Worm (Caenorhabditis elegans) whole organism, young adult: ENCODE results near the gene prdx-2.

Experiments
- B0035.1 ChIP-seq: sonication (generic microtip); optimal IDR thresholded peaks from 2 replicates; lab custom pipeline; 2016; ENCODE audit warnings: missing genetic modification characterization, mild to moderate bottlenecking, missing compliant biosample characterization, missing genotype, missing genetic modification reagents
- C06A6.2 ChIP-seq: fragments of 200-800 bp; sonication (Bioruptor generic); conservative IDR thresholded peaks from 2 replicates; pipeline ENCODE4 v1.3.6; 2022; ENCODE audit warnings: missing genetic modification characterization, missing compliant biosample characterization
- C17E4.6 ChIP-seq: fragments of 200-800 bp; sonication (Bioruptor generic); IDR thresholded peaks from 2 replicates; pipeline ENCODE4 v1.3.6; 2022; ENCODE audit warnings: missing genetic modification reagents, missing genetic modification characterization, missing compliant biosample characterization
- F33H1.4 ChIP-seq: fragments of 200-800 bp; sonication (Bioruptor generic); IDR thresholded peaks from 2 replicates; pipeline ENCODE4 v1.3.6; 2022; ENCODE audit warnings: missing genetic modification reagents, missing genetic modification characterization, missing compliant biosample characterization
- F52B5.7 ChIP-seq: sonication (generic microtip); optimal IDR thresholded peaks from 2 replicates; lab custom pipeline; 2016; ENCODE audit warnings: mild to moderate bottlenecking, missing genetic modification characterization, missing compliant biosample characterization
- K11D2.4 ChIP-seq: fragments of 200-800 bp; sonication (Bioruptor generic); IDR thresholded peaks from 2 replicates; pipeline ENCODE4 v1.3.6; 2022; ENCODE audit warnings: missing genetic modification reagents, missing genetic modification characterization, missing compliant biosample characterization
- K12H6.12 ChIP-seq: fragments of 200-800 bp; sonication (Bioruptor generic); optimal IDR thresholded peaks from 2 replicates; lab custom pipeline; 2018; ENCODE audit warnings: mild to moderate bottlenecking, missing genetic modification characterization, missing compliant biosample characterization
- T07F8.4 ChIP-seq: sonication (generic microtip); optimal IDR thresholded peaks from 2 replicates; lab custom pipeline; 2016; ENCODE audit warnings: mild to moderate bottlenecking, missing genetic modification characterization, moderate library complexity, missing compliant biosample characterization
- Y53F4B.3 ChIP-seq: fragments of 200-800 bp; sonication (Bioruptor generic); IDR thresholded peaks from 2 replicates; pipeline ENCODE4 v1.3.6; 2022; ENCODE audit warnings: missing genetic modification reagents, missing genetic modification characterization, missing compliant biosample characterization
- ZK185.1 ChIP-seq: sonication (generic microtip); optimal IDR thresholded peaks from 2 replicates; lab custom pipeline; 2016; ENCODE audit warnings: mild to moderate bottlenecking, missing genetic modification characterization, missing compliant biosample characterization; ENCODE audit not compliant: poor library complexity, severe bottlenecking
- aptf-3 ChIP-seq: fragments of 200-800 bp; sonication (Bioruptor generic); IDR thresholded peaks from 2 replicates; pipeline ENCODE4 v1.3.6; 2022; ENCODE audit warnings: missing genetic modification characterization, missing compliant biosample characterization
- attf-5 ChIP-seq: fragments of 200-800 bp; sonication (Bioruptor generic); optimal IDR thresholded peaks from 2 replicates; lab custom pipeline; 2018; ENCODE audit warnings: mild to moderate bottlenecking, missing genetic modification characterization, missing compliant biosample characterization
- cebp-1 ChIP-seq, 2 experiments: fragments of 200-800 bp in 1 of 2; sonication (Bioruptor generic) in 1 of 2; sonication (generic microtip) in 1 of 2; IDR thresholded peaks in 1 of 2; optimal IDR thresholded peaks in 1 of 2; 2 replicates each; pipeline versions ENCODE4 v1.3.6 to Lab custom; 2017 to 2022; ENCODE audit warnings: missing compliant biosample characterization in 2 of 2, missing genetic modification characterization in 2 of 2, mild to moderate bottlenecking in 1 of 2, missing genetic modification reagents in 1 of 2, moderate library complexity in 1 of 2
- ceh-58 ChIP-seq: fragments of 200-800 bp; sonication (Bioruptor generic); IDR thresholded peaks from 2 replicates; pipeline ENCODE4 v1.3.6; 2022; ENCODE audit warnings: missing genetic modification characterization, missing compliant biosample characterization
- ceh-79 ChIP-seq: sonication (generic microtip); optimal IDR thresholded peaks from 2 replicates; lab custom pipeline; 2017; ENCODE audit warnings: mild to moderate bottlenecking, missing genetic modification characterization, missing compliant biosample characterization
- ceh-91 ChIP-seq: fragments of 200-800 bp; sonication (Bioruptor generic); IDR thresholded peaks from 2 replicates; pipeline ENCODE4 v1.3.6; 2022; ENCODE audit warnings: missing genetic modification reagents, missing genetic modification characterization, missing compliant biosample characterization
- chd-7 ChIP-seq: sonication (generic microtip); optimal IDR thresholded peaks from 2 replicates; lab custom pipeline; 2016; ENCODE audit warnings: mild to moderate bottlenecking, missing genetic modification characterization, moderate library complexity, missing compliant biosample characterization
- die-1 ChIP-seq: sonication (generic microtip); optimal IDR thresholded peaks from 2 replicates; lab custom pipeline; 2016; ENCODE audit warnings: missing genotype, mild to moderate bottlenecking, missing genetic modification characterization, missing compliant biosample characterization
- dox-1 ChIP-seq: fragments of 200-800 bp; sonication (Bioruptor generic); IDR thresholded peaks from 2 replicates; pipeline ENCODE4 v1.3.6; 2022; ENCODE audit warnings: missing genetic modification reagents, missing genetic modification characterization, missing compliant biosample characterization
- dpff-1 ChIP-seq: sonication (generic microtip); optimal IDR thresholded peaks from 2 replicates; lab custom pipeline; 2017; ENCODE audit warnings: mild to moderate bottlenecking, missing genetic modification characterization, missing compliant biosample characterization
- egl-18 ChIP-seq: fragments of 200-800 bp; sonication (Bioruptor generic); IDR thresholded peaks from 2 replicates; pipeline ENCODE4 v1.3.6; 2022; ENCODE audit warnings: missing genetic modification reagents, missing genetic modification characterization, missing compliant biosample characterization
- hlh-26 ChIP-seq: fragments of 200-800 bp; sonication (Bioruptor generic); conservative IDR thresholded peaks from 2 replicates; pipeline ENCODE4 v1.3.6; 2022; ENCODE audit warnings: missing genetic modification reagents, missing genetic modification characterization, missing compliant biosample characterization
- hrde-1 ChIP-seq: sonication (generic microtip); optimal IDR thresholded peaks from 2 replicates; lab custom pipeline; 2016; ENCODE audit warnings: missing genetic modification characterization, mild to moderate bottlenecking, missing compliant biosample characterization, moderate library complexity, missing genotype, missing genetic modification reagents, borderline replicate concordance
- lag-1 ChIP-seq: fragments of 200-800 bp; sonication (Bioruptor generic); IDR thresholded peaks from 2 replicates; pipeline ENCODE4 v1.3.6; 2022; ENCODE audit warnings: missing genetic modification reagents, missing genetic modification characterization, missing compliant biosample characterization
- let-607 ChIP-seq, 2 experiments: fragments of 200-800 bp in 1 of 2; sonication (Bioruptor generic) in 1 of 2; sonication (generic microtip) in 1 of 2; optimal IDR thresholded peaks; 2 replicates each; lab custom pipeline; 2016 to 2018; ENCODE audit warnings: mild to moderate bottlenecking in 2 of 2, missing compliant biosample characterization in 2 of 2, missing genetic modification characterization in 2 of 2, moderate library complexity in 2 of 2, missing genotype in 1 of 2
- lin-54 ChIP-seq: fragments of 200-800 bp; sonication (Bioruptor generic); optimal IDR thresholded peaks from 2 replicates; lab custom pipeline; 2018; ENCODE audit warnings: mild to moderate bottlenecking, missing genetic modification characterization, missing compliant biosample characterization
- lir-1 ChIP-seq: fragments of 200-800 bp; sonication (Bioruptor generic); conservative IDR thresholded peaks from 2 replicates; pipeline ENCODE4 v1.3.6; 2022; ENCODE audit warnings: missing genetic modification reagents, missing genetic modification characterization, missing compliant biosample characterization
- lsl-1 ChIP-seq: fragments of 200-800 bp; sonication (Bioruptor generic); optimal IDR thresholded peaks from 2 replicates; lab custom pipeline; 2018; ENCODE audit warnings: mild to moderate bottlenecking, missing genetic modification characterization, moderate library complexity, missing compliant biosample characterization
- lsy-27 ChIP-seq: sonication (generic microtip); optimal IDR thresholded peaks from 2 replicates; lab custom pipeline; 2017; ENCODE audit warnings: missing genetic modification characterization, mild to moderate bottlenecking, missing compliant biosample characterization, antibody characterized with exemption, missing genotype, borderline replicate concordance; ENCODE audit not compliant: insufficient read depth
- madf-10 ChIP-seq: sonication (generic microtip); optimal IDR thresholded peaks from 2 replicates; lab custom pipeline; 2016; ENCODE audit warnings: mild to moderate bottlenecking, missing genetic modification characterization, missing compliant biosample characterization
- madf-6 ChIP-seq: fragments of 200-800 bp; sonication (Bioruptor generic); IDR thresholded peaks from 2 replicates; pipeline ENCODE4 v1.3.6; 2022; ENCODE audit warnings: missing genetic modification reagents, missing genetic modification characterization, missing compliant biosample characterization
- madf-8 ChIP-seq: fragments of 200-800 bp; sonication (Bioruptor generic); conservative IDR thresholded peaks from 2 replicates; pipeline ENCODE4 v1.3.6; 2022; ENCODE audit warnings: missing genetic modification reagents, missing genetic modification characterization, missing compliant biosample characterization
- mxl-1 ChIP-seq: sonication (generic microtip); optimal IDR thresholded peaks from 2 replicates; lab custom pipeline; 2016; ENCODE audit warnings: missing genetic modification characterization, missing compliant biosample characterization
- nfyb-1 ChIP-seq: fragments of 200-800 bp; sonication (Bioruptor generic); IDR thresholded peaks from 2 replicates; pipeline ENCODE4 v1.3.6; 2022; ENCODE audit warnings: missing genetic modification reagents, missing genetic modification characterization, missing compliant biosample characterization
- nhr-120 ChIP-seq: fragments of 200-800 bp; sonication (Bioruptor generic); IDR thresholded peaks from 2 replicates; pipeline ENCODE4 v1.3.6; 2022; ENCODE audit warnings: missing genetic modification characterization, missing compliant biosample characterization
- nhr-179 ChIP-seq: sonication (generic microtip); optimal IDR thresholded peaks from 2 replicates; lab custom pipeline; 2016; ENCODE audit warnings: mild to moderate bottlenecking, missing genetic modification characterization, missing compliant biosample characterization
- rpc-1 ChIP-seq, 2 experiments: fragments of 150-350 bp in 1 of 2; sonication (generic microtip) in 1 of 2; optimal IDR thresholded peaks; 2 replicates each; lab custom pipeline; 2014 to 2018; ENCODE audit warnings: missing biosample characterization in 1 of 2, missing genetic modification characterization in 1 of 2, missing genetic modification reagents in 1 of 2, missing genotype in 1 of 2
- snpc-4 ChIP-seq, 5 experiments: fragments of 150-350 bp in 1 of 5; sonication (generic microtip) in 4 of 5; optimal IDR thresholded peaks; 2 replicates each; lab custom pipeline; 2014 to 2018; ENCODE audit warnings: missing genetic modification characterization in 5 of 5, missing biosample characterization in 3 of 5, antibody characterized with exemption in 2 of 5, mild to moderate bottlenecking in 2 of 5, missing compliant biosample characterization in 2 of 5, missing genotype in 2 of 5, moderate library complexity in 2 of 5, missing genetic modification reagents in 1 of 5
- somi-1 ChIP-seq: fragments of 200-800 bp; sonication (Bioruptor generic); optimal IDR thresholded peaks from 2 replicates; lab custom pipeline; 2018; ENCODE audit warnings: mild to moderate bottlenecking, missing genetic modification characterization, missing compliant biosample characterization
- sptf-2 ChIP-seq: fragments of 200-800 bp; sonication (Bioruptor generic); optimal IDR thresholded peaks from 2 replicates; lab custom pipeline; 2018; ENCODE audit warnings: mild to moderate bottlenecking, missing genetic modification characterization, missing compliant biosample characterization
- tbp1 ChIP-seq: fragments of 200-800 bp; sonication (Bioruptor generic); optimal IDR thresholded peaks from 2 replicates; lab custom pipeline; 2018; ENCODE audit warnings: mild to moderate bottlenecking, missing genetic modification characterization, missing compliant biosample characterization
- tbx-9 ChIP-seq: sonication (generic microtip); optimal IDR thresholded peaks from 2 replicates; lab custom pipeline; 2016; ENCODE audit warnings: borderline replicate concordance, missing genetic modification characterization, inconsistent platforms, missing compliant biosample characterization
- tlf-1 ChIP-seq: fragments of 200-800 bp; sonication (Bioruptor generic); optimal IDR thresholded peaks from 2 replicates; lab custom pipeline; 2018; ENCODE audit warnings: mild to moderate bottlenecking, missing genetic modification characterization, missing compliant biosample characterization
- unc-130 ChIP-seq: sonication (generic microtip); optimal IDR thresholded peaks from 2 replicates; lab custom pipeline; 2016; ENCODE audit warnings: missing genetic modification reagents, missing genetic modification characterization, missing compliant biosample characterization
- xnd-1 ChIP-seq: sonication (generic microtip); optimal IDR thresholded peaks from 2 replicates; lab custom pipeline; 2016; ENCODE audit warnings: missing genotype, missing genetic modification reagents, missing genetic modification characterization, missing compliant biosample characterization
- ztf-25 ChIP-seq: fragments of 200-800 bp; sonication (Bioruptor generic); IDR thresholded peaks from 2 replicates; pipeline ENCODE4 v1.3.6; 2022; ENCODE audit warnings: missing genetic modification reagents, missing genetic modification characterization, missing compliant biosample characterization
- ztf-26 ChIP-seq: sonication (generic microtip); optimal IDR thresholded peaks from 2 replicates; lab custom pipeline; 2017; ENCODE audit warnings: missing genetic modification characterization, missing compliant biosample characterization

prdx-2 gene

DNA sequence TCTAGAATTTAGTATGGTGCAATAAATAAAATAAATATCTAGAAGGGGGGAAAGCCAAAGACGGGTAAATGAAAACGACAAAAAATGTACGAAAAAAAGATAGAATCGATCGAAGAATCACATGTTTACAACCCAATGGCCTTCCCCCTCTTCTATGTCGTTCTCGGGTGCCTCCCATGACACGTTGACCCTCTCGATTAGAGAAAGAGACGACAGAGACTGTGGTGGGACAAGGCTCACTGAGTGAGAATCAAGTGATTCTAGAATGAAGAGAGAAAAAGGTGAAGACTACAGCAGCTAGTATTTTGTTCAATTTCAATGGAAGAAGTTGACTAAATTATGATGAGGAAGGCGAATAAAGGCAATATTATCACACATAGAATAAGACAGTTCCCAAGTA is 48.1 kb downstream of the prdx-2 start (continued):
- no peak for TF ChIP-seq egl-18 (GFP tag; lab: Robert Waterston, UW)
- TF ChIP-seq madf-10 (tag; lab: Kevin White, UChicago), result peak; percentile 32
- no peak for TF ChIP-seq lsl-1
- TF ChIP-seq nhr-179 (tag; lab: Kevin White, UChicago), result no peak
- no peak for TF ChIP-seq unc-130
- TF ChIP-seq ceh-79 (tag; lab: Kevin White, UChicago), result no peak
- no peak for TF ChIP-seq sptf-2
- no peak for TF ChIP-seq hlh-26 (GFP tag; lab: Robert Waterston, UW)
- no peak for TF ChIP-seq lag-1 (GFP tag; lab: Robert Waterston, UW)
- TF ChIP-seq ceh-91 (GFP tag; lab: Robert Waterston, UW), result no peak
- TF ChIP-seq rpc-1 (optimal IDR thresholded peaks at IDR 0.05; lab: Kevin White, UChicago), result no peak
- TF ChIP-seq rpc-1 (tag; optimal IDR thresholded peaks at IDR 0.05; lab: Kevin White, UChicago), result no peak
- no peak for TF ChIP-seq F33H1.4 (GFP tag; lab: Robert Waterston, UW)
- TF ChIP-seq dox-1 (GFP tag; lab: Robert Waterston, UW), result peak; percentile 65
- TF ChIP-seq T07F8.4, result no peak
- no peak for TF ChIP-seq ztf-26
- peak; percentile 6 for TF ChIP-seq somi-1 (GFP tag; lab: Kevin White, UChicago)
- TF ChIP-seq aptf-3, result no peak
- TF ChIP-seq ztf-25, result no peak
- 0 out of 2 replicates have a peak, but pooled peaks have one; percentile 59 for TF ChIP-seq nfyb-1 (GFP tag; lab: Robert Waterston, UW)
- TF ChIP-seq die-1 (tag; lab: Kevin White, UChicago), result peak; percentile 23
- TF ChIP-seq snpc-4 (GFP tag; optimal IDR thresholded peaks at IDR 0.05; lab: Kevin White, UChicago), result no peak
- TF ChIP-seq snpc-4 (tag; optimal IDR thresholded peaks at IDR 0.05; lab: Kevin White, UChicago), result peak in 3 of 4 experiments; percentile 8 to 18 (median 9)
- TF ChIP-seq madf-6 (GFP tag; lab: Robert Waterston, UW), result no peak
- no peak for TF ChIP-seq madf-8 (GFP tag; lab: Robert Waterston, UW)
- TF ChIP-seq xnd-1 (tag; lab: Kevin White, UChicago), result no peak
- no peak for TF ChIP-seq tbx-9
- no peak; the same call in 1 of the 2 replicates for TF ChIP-seq cebp-1 (GFP tag; IDR thresholded peaks at IDR 0.05; lab: Robert Waterston, UW)
- TF ChIP-seq cebp-1 (tag; optimal IDR thresholded peaks at IDR 0.05; lab: Kevin White, UChicago), result peak; percentile 65
- no peak for TF ChIP-seq lir-1 (GFP tag; lab: Robert Waterston, UW)
- peak; percentile 29 for TF ChIP-seq tbp1 (GFP tag; lab: Kevin White, UChicago)
- TF ChIP-seq K12H6.12 (tag; lab: Kevin White, UChicago), result peak; percentile 38
- TF ChIP-seq hrde-1, result no peak
- TF ChIP-seq C06A6.2 (GFP tag; lab: Robert Waterston, UW), result peak; percentile 26; the same call in 1 of the 2 replicates
- no peak for TF ChIP-seq mxl-1 (tag; lab: Kevin White, UChicago)
- no peak for TF ChIP-seq K11D2.4 (GFP tag; lab: Robert Waterston, UW)
- TF ChIP-seq dpff-1, result no peak
- TF ChIP-seq tlf-1 (GFP tag; lab: Kevin White, UChicago), result no peak
- no peak for TF ChIP-seq B0035.1 (tag; lab: Kevin White, UChicago)
- no peak for TF ChIP-seq lsy-27 (tag; lab: Kevin White, UChicago)
- peak; percentile 18 for TF ChIP-seq lin-54 (GFP tag; lab: Kevin White, UChicago)
- TF ChIP-seq nhr-120 (GFP tag; lab: Robert Waterston, UW), result no peak
- peak in 1 of 2 experiments; percentile 32 for TF ChIP-seq let-607 (tag; optimal IDR thresholded peaks at IDR 0.05; lab: Kevin White, UChicago)
- no peak for TF ChIP-seq F52B5.7
- TF ChIP-seq Y53F4B.3, result no peak
- TF ChIP-seq ceh-58, result no peak
- peak; percentile 74 for TF ChIP-seq attf-5
- no peak for TF ChIP-seq C17E4.6
- no peak for TF ChIP-seq chd-7 (tag; lab: Kevin White, UChicago)
- no peak for TF ChIP-seq ZK185.1
